Worm (Caenorhabditis elegans) whole organism, L4 larva: Measurements from ENCODE around the gene fbxc-53.

ENCODE experiments used
- F10B5.3 ChIP-seq: sonication (generic microtip); optimal IDR thresholded peaks from 2 replicates; lab custom pipeline; 2016; ENCODE audit warnings: mild to moderate bottlenecking, missing genetic modification characterization, missing compliant biosample characterization
- F49E8.2 ChIP-seq: sonication (generic microtip); optimal IDR thresholded peaks from 2 replicates; lab custom pipeline; 2016; ENCODE audit warnings: missing compliant biosample characterization, mild to moderate bottlenecking, missing genetic modification characterization, borderline replicate concordance
- T26A8.4 ChIP-seq: fragments of 200-800 bp; sonication (Bioruptor generic); IDR thresholded peaks from 2 replicates; pipeline ENCODE4 v1.3.6; 2022; ENCODE audit warnings: missing genetic modification characterization, missing compliant biosample characterization
- ZK337.2 ChIP-seq: fragments of 200-800 bp; sonication (Bioruptor generic); IDR thresholded peaks from 2 replicates; pipeline ENCODE4 v1.3.6; 2022; ENCODE audit warnings: missing genetic modification reagents, missing genetic modification characterization, missing compliant biosample characterization
- aha-1 ChIP-seq: fragments of 150-350 bp; peaks from one replicate; lab custom pipeline; 2014; ENCODE audit warnings: missing biosample characterization, missing genetic modification characterization
- ama-1 ChIP-seq: fragments of 150-350 bp; optimal IDR thresholded peaks from 2 replicates; lab custom pipeline; 2014; ENCODE audit warnings: inconsistent platforms, mixed read lengths
- ceh-32 ChIP-seq: sonication (generic microtip); optimal IDR thresholded peaks from 2 replicates; lab custom pipeline; 2016; ENCODE audit warnings: mild to moderate bottlenecking, missing genetic modification characterization, missing compliant biosample characterization; ENCODE audit not compliant: poor library complexity
- ceh-44 ChIP-seq: fragments of 200-800 bp; sonication (Bioruptor generic); IDR thresholded peaks from 2 replicates; pipeline ENCODE4 v1.3.6; 2022; ENCODE audit warnings: missing genetic modification reagents, missing genetic modification characterization, missing compliant biosample characterization
- ceh-82 ChIP-seq: sonication (generic microtip); optimal IDR thresholded peaks from 2 replicates; lab custom pipeline; 2017; ENCODE audit warnings: missing biosample characterization, missing genetic modification characterization
- daf-12 ChIP-seq: fragments of 150-350 bp; optimal IDR thresholded peaks from 2 replicates; lab custom pipeline; 2014; ENCODE audit warnings: missing biosample characterization, missing genetic modification reagents, missing genetic modification characterization
- daf-16 ChIP-seq, 3 experiments: sonication (generic microtip); optimal IDR thresholded peaks; 2 replicates each; lab custom pipeline; 2016 to 2017; ENCODE audit warnings: missing genetic modification characterization in 3 of 3, missing genetic modification reagents in 3 of 3, mild to moderate bottlenecking in 2 of 3, missing compliant biosample characterization in 2 of 3, missing biosample characterization in 1 of 3, moderate library complexity in 1 of 3
- dmd-6 ChIP-seq: fragments of 200-800 bp; sonication (Bioruptor generic); IDR thresholded peaks from 2 replicates; pipeline ENCODE4 v1.3.6; 2022; ENCODE audit warnings: missing genetic modification reagents, missing genetic modification characterization, missing compliant biosample characterization
- dmd-8 ChIP-seq: fragments of 200-800 bp; sonication (Bioruptor generic); IDR thresholded peaks from 2 replicates; pipeline ENCODE4 v1.3.6; 2022; ENCODE audit warnings: missing genetic modification characterization, missing compliant biosample characterization
- dmd-9 ChIP-seq: fragments of 200-800 bp; sonication (Bioruptor generic); IDR thresholded peaks from 2 replicates; pipeline ENCODE4 v1.3.6; 2022; ENCODE audit warnings: missing genetic modification reagents, missing genetic modification characterization, missing compliant biosample characterization
- dpl-1 ChIP-seq: fragments of 150-350 bp; optimal IDR thresholded peaks from 2 replicates; lab custom pipeline; 2014; ENCODE audit warnings: missing biosample characterization, missing genetic modification reagents, missing genetic modification characterization
- duxl-1 ChIP-seq: sonication (generic microtip); optimal IDR thresholded peaks from 2 replicates; lab custom pipeline; 2016; ENCODE audit warnings: mild to moderate bottlenecking, missing genetic modification characterization, moderate library complexity, missing compliant biosample characterization; ENCODE audit not compliant: poor library complexity
- fkh-10 ChIP-seq: fragments of 150-350 bp; optimal IDR thresholded peaks from 2 replicates; lab custom pipeline; 2014; ENCODE audit warnings: missing biosample characterization, missing genetic modification reagents, missing genetic modification characterization
- gei-8 ChIP-seq: fragments of 200-800 bp; sonication (Bioruptor generic); optimal IDR thresholded peaks from 2 replicates; lab custom pipeline; 2018; ENCODE audit warnings: mild to moderate bottlenecking, missing genetic modification characterization, missing compliant biosample characterization
- hlh-11 ChIP-seq: fragments of 200-800 bp; sonication (Bioruptor generic); optimal IDR thresholded peaks from 2 replicates; lab custom pipeline; 2018; ENCODE audit warnings: mild to moderate bottlenecking, missing genetic modification characterization, missing compliant biosample characterization
- hmg-1.1 ChIP-seq: fragments of 200-800 bp; sonication (Bioruptor generic); IDR thresholded peaks from 2 replicates; pipeline ENCODE4 v1.3.6; 2022; ENCODE audit warnings: missing genetic modification reagents, missing genetic modification characterization, missing compliant biosample characterization
- jun-1 ChIP-seq: fragments of 150-350 bp; optimal IDR thresholded peaks from 2 replicates; lab custom pipeline; 2014; ENCODE audit warnings: missing biosample characterization, missing genetic modification reagents, missing genetic modification characterization
- lim-7 ChIP-seq: fragments of 200-800 bp; sonication (Bioruptor generic); IDR thresholded peaks from 2 replicates; pipeline ENCODE4 v1.3.6; 2022; ENCODE audit warnings: missing genetic modification characterization, missing compliant biosample characterization
- lin-1 ChIP-seq: fragments of 200-800 bp; sonication (Bioruptor generic); IDR thresholded peaks from 2 replicates; pipeline ENCODE4 v1.3.6; 2022; ENCODE audit warnings: missing genetic modification reagents, missing genetic modification characterization, missing compliant biosample characterization
- lin-15B ChIP-seq: fragments of 150-350 bp; sonication (generic microtip); optimal IDR thresholded peaks from 3 replicates; lab custom pipeline; 2014; ENCODE audit warnings: missing biosample characterization, missing genetic modification characterization
- lsy-2 ChIP-seq, 2 experiments: fragments of 150-350 bp in 1 of 2; sonication (generic microtip) in 1 of 2; optimal IDR thresholded peaks; 2 replicates each; lab custom pipeline; 2014 to 2017; ENCODE audit warnings: missing biosample characterization in 2 of 2, missing genetic modification characterization in 2 of 2
- madf-5 ChIP-seq, 2 experiments: fragments of 200-800 bp; sonication (Bioruptor generic); IDR thresholded peaks; 2 replicates each; pipeline ENCODE4 v1.3.6; 2022; ENCODE audit warnings: missing compliant biosample characterization in 2 of 2, missing genetic modification characterization in 2 of 2
- madf-9 ChIP-seq: fragments of 200-800 bp; sonication (Bioruptor generic); conservative IDR thresholded peaks from 2 replicates; pipeline ENCODE4 v1.3.6; 2022; ENCODE audit warnings: missing genetic modification reagents, missing genetic modification characterization, missing compliant biosample characterization
- mdl-1 ChIP-seq, 2 experiments: fragments of 150-350 bp in 1 of 2; sonication (generic microtip) in 1 of 2; optimal IDR thresholded peaks; 2 replicates each; lab custom pipeline; 2014 to 2017; ENCODE audit warnings: missing biosample characterization in 2 of 2, missing genetic modification characterization in 2 of 2
- mep-1 ChIP-seq: fragments of 150-350 bp; sonication (generic microtip); optimal IDR thresholded peaks from 3 replicates; lab custom pipeline; 2014; ENCODE audit warnings: missing biosample characterization, missing genetic modification characterization
- nhr-102 ChIP-seq: sonication (generic microtip); optimal IDR thresholded peaks from 2 replicates; lab custom pipeline; 2016; ENCODE audit warnings: mild to moderate bottlenecking, missing genetic modification characterization, moderate library complexity, missing compliant biosample characterization
- nhr-28 ChIP-seq: fragments of 150-350 bp; optimal IDR thresholded peaks from 2 replicates; lab custom pipeline; 2014; ENCODE audit warnings: missing biosample characterization, missing genetic modification characterization
- nhr-48 ChIP-seq: sonication (generic microtip); optimal IDR thresholded peaks from 2 replicates; lab custom pipeline; 2016; ENCODE audit warnings: mild to moderate bottlenecking, missing genetic modification characterization, missing compliant biosample characterization
- nhr-77 ChIP-seq: fragments of 150-350 bp; optimal IDR thresholded peaks from 2 replicates; lab custom pipeline; 2014; ENCODE audit warnings: missing biosample characterization, missing genetic modification characterization
- php-3 ChIP-seq: fragments of 200-800 bp; sonication (Bioruptor generic); IDR thresholded peaks from 2 replicates; pipeline ENCODE4 v1.3.6; 2022; ENCODE audit warnings: missing genetic modification reagents, missing genetic modification characterization, missing compliant biosample characterization
- pqm-1 ChIP-seq: sonication (generic microtip); optimal IDR thresholded peaks from 2 replicates; lab custom pipeline; 2017; ENCODE audit warnings: missing biosample characterization, missing genetic modification characterization
- spr-1 ChIP-seq: sonication (generic microtip); optimal IDR thresholded peaks from 2 replicates; lab custom pipeline; 2016; ENCODE audit warnings: mild to moderate bottlenecking, missing genetic modification characterization, missing compliant biosample characterization
- unc-62 ChIP-seq, 3 experiments: fragments of 150-350 bp in 1 of 3; sonication (generic microtip); optimal IDR thresholded peaks in 2 of 3; peaks in 1 of 3; 1 replicate in 1 of 3; 2 replicates in 2 of 3; lab custom pipeline; 2014 to 2017; ENCODE audit warnings: missing biosample characterization in 3 of 3, missing genetic modification characterization in 3 of 3, missing genetic modification reagents in 3 of 3, missing genotype in 1 of 3
- zfp-2 ChIP-seq: sonication (generic microtip); optimal IDR thresholded peaks from 2 replicates; lab custom pipeline; 2016; ENCODE audit warnings: mild to moderate bottlenecking, missing genetic modification characterization, missing compliant biosample characterization
- zip-11 ChIP-seq: fragments of 200-800 bp; sonication (Bioruptor generic); IDR thresholded peaks from 2 replicates; pipeline ENCODE4 v1.3.6; 2022; ENCODE audit warnings: missing genetic modification characterization, missing compliant biosample characterization

The fbxc-53 gene

ce11 chrII:3736893-3737375, 25.8 kb downstream of the fbxc-53 start, which contains the start of gene F12E12.6:
F12E12.6 (minus strand) TSS chrII:3736943.
- no peak for TF ChIP-seq spr-1 (tag; lab: Kevin White, UChicago)
- TF ChIP-seq dmd-9 (GFP tag; lab: Robert Waterston, UW), result no peak
- TF ChIP-seq fkh-10 (GFP tag; lab: Kevin White, UChicago), result no peak
- no peak for TF ChIP-seq nhr-77 (tag; lab: Kevin White, UChicago)
- no peak for TF ChIP-seq ceh-82 (tag; lab: Kevin White, UChicago)
- no peak for TF ChIP-seq ceh-32 (tag; lab: Kevin White, UChicago)
- TF ChIP-seq ama-1 (lab: Kevin White, UChicago), result no peak

ce11 chrII:3739647-3740046, 28.6 kb downstream of the fbxc-53 start, which contains the start of gene F12E12.2:
F12E12.2 (plus strand) TSS chrII:3739947.
- TF ChIP-seq dpl-1 (GFP tag; lab: Kevin White, UChicago) (no peak), daf-16 (GFP tag; optimal IDR thresholded peaks at IDR 0.05; lab: Kevin White, UChicago) (no peak), daf-16 (tag; optimal IDR thresholded peaks at IDR 0.05; lab: Kevin White, UChicago) (no peak), madf-5 (GFP tag; IDR thresholded peaks at IDR 0.05; lab: Robert Waterston, UW) (no peak), duxl-1 (no peak), lsy-2 (tag; optimal IDR thresholded peaks at IDR 0.05; lab: Kevin White, UChicago) (no peak), daf-12 (no peak), hlh-11 (tag; lab: Kevin White, UChicago) (no peak), zip-11 (no peak), lin-15B (tag; lab: Kevin White, UChicago) (no peak), ceh-44 (GFP tag; lab: Robert Waterston, UW) (no peak), jun-1 (tag; lab: Kevin White, UChicago) (no peak), php-3 (no peak), dmd-8 (GFP tag; lab: Robert Waterston, UW) (no peak)

- no peak for TF ChIP-seq ceh-32 (tag; lab: Kevin White, UChicago)
- no peak for TF ChIP-seq aha-1
- TF ChIP-seq mep-1 (tag; lab: Kevin White, UChicago), result no peak
- TF ChIP-seq lin-1 (GFP tag; lab: Robert Waterston, UW), result no peak
- no peak for TF ChIP-seq zfp-2 (tag; lab: Kevin White, UChicago)
- TF ChIP-seq F49E8.2 (tag; lab: Kevin White, UChicago), result no peak
Observed at ce11 chrII:3741584-3741983, 30.5 kb downstream of the fbxc-53 start, which contains the start of gene F12E12.1. F12E12.1 (plus strand) TSS chrII:3741884.

ce11 chrII:3743684-3744200, 32.7 kb downstream of the fbxc-53 start, which contains the start of gene nta-1:
nta-1 (minus strand) TSS chrII:3743814.
- TF ChIP-seq nhr-28 (peak; percentile 91), unc-62 (GFP tag; optimal IDR thresholded peaks at IDR 0.05 in 1 of 2; lab: Kevin White, UChicago) (peak in 1 of 2 experiments; percentile 97), unc-62 (tag; optimal IDR thresholded peaks at IDR 0.05; lab: Kevin White, UChicago) (no peak), daf-16 (GFP tag; optimal IDR thresholded peaks at IDR 0.05; lab: Kevin White, UChicago) (no peak), daf-16 (tag; optimal IDR thresholded peaks at IDR 0.05; lab: Kevin White, UChicago) (peak; percentile 64), nhr-102 (tag; lab: Kevin White, UChicago) (peak; percentile 74), pqm-1 (tag; lab: Kevin White, UChicago) (peak; percentile 50), gei-8 (no peak), ceh-82 (tag; lab: Kevin White, UChicago) (no peak), lim-7 (no peak), hmg-1.1 (GFP tag; lab: Robert Waterston, UW) (0 out of 2 replicates have a peak, but pooled peaks have one; percentile 36), nhr-77 (tag; lab: Kevin White, UChicago) (peak; percentile 13), duxl-1 (peak; percentile 76), nhr-48 (tag; lab: Kevin White, UChicago) (no peak), hlh-11 (tag; lab: Kevin White, UChicago) (peak; percentile 51), ZK337.2 (no peak), mdl-1 (tag; optimal IDR thresholded peaks at IDR 0.05; lab: Kevin White, UChicago) (peak in 1 of 2 experiments; percentile 22), dmd-6 (GFP tag; lab: Robert Waterston, UW) (peak; percentile 58), T26A8.4 (GFP tag; lab: Robert Waterston, UW) (no peak), F10B5.3 (tag; lab: Kevin White, UChicago) (no peak), madf-9 (GFP tag; lab: Robert Waterston, UW) (no peak)
